Worm (Caenorhabditis elegans): ENCODE data around the gene pals-17.

ce11 chrIII:1388274-1389058 is 3.2 kb downstream of the pals-17 start, which contains the start of gene pals-20:
- no peak for TF ChIP-seq nhr-77 (tag; optimal IDR thresholded peaks at IDR 0.05)
- no peak for TF ChIP-seq unc-62 (GFP tag; optimal IDR thresholded peaks at IDR 0.05)
- no peak for TF ChIP-seq zag-1 (tag; optimal IDR thresholded peaks at IDR 0.05)
- no peak for TF ChIP-seq unc-39 (tag; optimal IDR thresholded peaks at IDR 0.05)
- no peak for TF ChIP-seq nhr-25 (tag; optimal IDR thresholded peaks at IDR 0.05)
- no peak for TF ChIP-seq elt-3 (tag; optimal IDR thresholded peaks at IDR 0.05)
- TF ChIP-seq ZK546.5 (tag; optimal IDR thresholded peaks at IDR 0.05) = no peak
- TF ChIP-seq nhr-23 (tag; optimal IDR thresholded peaks at IDR 0.05) = no peak
- no peak for TF ChIP-seq ama-1 (optimal IDR thresholded peaks at IDR 0.05)
- no peak for TF ChIP-seq tbx-2 (tag; optimal IDR thresholded peaks at IDR 0.05)
- no peak for TF ChIP-seq ztf-11 (tag; optimal IDR thresholded peaks at IDR 0.05)
- no peak for TF ChIP-seq mdl-1 (tag; optimal IDR thresholded peaks at IDR 0.05)
- TF ChIP-seq egl-27 (tag; optimal IDR thresholded peaks at IDR 0.05) = no peak
- no peak for TF ChIP-seq lin-39 (tag; optimal IDR thresholded peaks at IDR 0.05)
